Fruit fly (Drosophila melanogaster) whole organism, prepupa: Measurements from ENCODE around the gene CG15923.

Source experiments
- CG10631 ChIP-seq: fragments of 200-800 bp; sonication (Bioruptor generic); optimal IDR thresholded peaks from 2 replicates; lab custom pipeline; 2016; ENCODE audit warnings: missing biosample characterization, missing genetic modification characterization
- CG10669 ChIP-seq: fragments of 200-800 bp; sonication (Bioruptor generic); optimal IDR thresholded peaks from 3 replicates; lab custom pipeline; 2018; ENCODE audit warnings: missing biosample characterization, mild to moderate bottlenecking, missing genetic modification characterization, moderate library complexity
- CG11294 ChIP-seq: fragments of 200-800 bp; sonication (Bioruptor generic); IDR thresholded peaks from 2 replicates; pipeline ENCODE4 v1.3.6; 2022; ENCODE audit warnings: missing biosample characterization, missing genetic modification characterization
- CG15336 ChIP-seq: fragments of 200-800 bp; sonication (Bioruptor generic); IDR thresholded peaks from 2 replicates; pipeline ENCODE4 v1.3.6; 2022; ENCODE audit warnings: missing biosample characterization, missing genetic modification characterization
- CG16779 ChIP-seq: fragments of 200-800 bp; sonication (Bioruptor generic); optimal IDR thresholded peaks from 3 replicates; lab custom pipeline; 2017; ENCODE audit warnings: missing biosample characterization, mild to moderate bottlenecking, missing genetic modification characterization
- CG31627 ChIP-seq: fragments of 200-800 bp; sonication (Bioruptor generic); optimal IDR thresholded peaks from 3 replicates; lab custom pipeline; 2016; ENCODE audit warnings: missing biosample characterization, missing genetic modification characterization
- CG32006 ChIP-seq: fragments of 200-800 bp; sonication (Bioruptor generic); optimal IDR thresholded peaks from 3 replicates; lab custom pipeline; 2017; ENCODE audit warnings: missing biosample characterization, mild to moderate bottlenecking, missing genetic modification characterization
- CG3919 ChIP-seq: fragments of 200-800 bp; sonication (Bioruptor generic); optimal IDR thresholded peaks from 3 replicates; lab custom pipeline; 2016; ENCODE audit warnings: missing biosample characterization, missing genetic modification characterization
- CG4318 ChIP-seq: fragments of 200-800 bp; sonication (Bioruptor generic); optimal IDR thresholded peaks from 3 replicates; lab custom pipeline; 2017; ENCODE audit warnings: missing biosample characterization, mild to moderate bottlenecking, missing genetic modification characterization
- CG6792 ChIP-seq: fragments of 200-800 bp; sonication (Bioruptor generic); optimal IDR thresholded peaks from 3 replicates; lab custom pipeline; 2016; ENCODE audit warnings: missing biosample characterization, missing genetic modification characterization
- CG6808 ChIP-seq: fragments of 200-800 bp; sonication (Bioruptor generic); optimal IDR thresholded peaks from 3 replicates; lab custom pipeline; 2017; ENCODE audit warnings: missing biosample characterization, missing genetic modification characterization, mild to moderate bottlenecking, moderate library complexity, missing genetic modification reagents
- CG6854 ChIP-seq: fragments of 200-800 bp; sonication (Bioruptor generic); optimal IDR thresholded peaks from 2 replicates; lab custom pipeline; 2017; ENCODE audit warnings: missing biosample characterization, mild to moderate bottlenecking, missing genetic modification characterization
- CG8119 ChIP-seq: fragments of 200-800 bp; sonication (Bioruptor generic); IDR thresholded peaks from 3 replicates; pipeline ENCODE4 v1.3.6; 2022; ENCODE audit warnings: missing biosample characterization, missing genetic modification characterization
- CG8319 ChIP-seq: fragments of 200-800 bp; sonication (Bioruptor generic); optimal IDR thresholded peaks from 3 replicates; lab custom pipeline; 2016; ENCODE audit warnings: missing biosample characterization, missing genetic modification characterization
- CG9139 ChIP-seq: fragments of 200-800 bp; sonication (Bioruptor generic); optimal IDR thresholded peaks from 3 replicates; lab custom pipeline; 2017; ENCODE audit warnings: missing biosample characterization, mild to moderate bottlenecking, missing genetic modification characterization
- Eip75B ChIP-seq: fragments of 200-800 bp; sonication (Bioruptor generic); optimal IDR thresholded peaks from 3 replicates; lab custom pipeline; 2016; ENCODE audit warnings: missing biosample characterization, missing genetic modification characterization
- Eip78C ChIP-seq: fragments of 200-800 bp; sonication (Bioruptor generic); peaks from one replicate; lab custom pipeline; 2016; ENCODE audit warnings: missing biosample characterization, missing genetic modification characterization
- Eip93F ChIP-seq: fragments of 200-800 bp; sonication (Bioruptor generic); optimal IDR thresholded peaks from 2 replicates; lab custom pipeline; 2016; ENCODE audit warnings: missing biosample characterization, mild to moderate bottlenecking, missing genetic modification characterization
- Ets21C ChIP-seq: fragments of 200-800 bp; sonication (Bioruptor generic); optimal IDR thresholded peaks from 3 replicates; lab custom pipeline; 2016; ENCODE audit warnings: missing biosample characterization, missing genetic modification characterization
- Ets96B ChIP-seq: fragments of 200-800 bp; optimal IDR thresholded peaks from 2 replicates; lab custom pipeline; 2019; ENCODE audit warnings: missing biosample characterization, mild to moderate bottlenecking, missing genetic modification characterization, moderate library complexity
- Gug ChIP-seq: fragments of 200-800 bp; sonication (Bioruptor generic); IDR thresholded peaks from 2 replicates; pipeline ENCODE4 v1.3.6; 2022; ENCODE audit warnings: missing biosample characterization, missing genetic modification characterization
- Hr38 ChIP-seq: sonication (Bioruptor generic); optimal IDR thresholded peaks from 2 replicates; lab custom pipeline; 2016; ENCODE audit warnings: missing biosample characterization, missing genetic modification characterization
- Hr39 ChIP-seq: fragments of 200-800 bp; sonication (Bioruptor generic); optimal IDR thresholded peaks from 2 replicates; lab custom pipeline; 2016; ENCODE audit warnings: missing biosample characterization, missing genetic modification characterization
- Hr4 ChIP-seq: fragments of 200-800 bp; sonication (Bioruptor generic); optimal IDR thresholded peaks from 3 replicates; lab custom pipeline; 2016; ENCODE audit warnings: missing biosample characterization, missing genetic modification characterization
- Lpt ChIP-seq: fragments of 200-800 bp; sonication (Bioruptor generic); optimal IDR thresholded peaks from 3 replicates; lab custom pipeline; 2016; ENCODE audit warnings: missing biosample characterization, missing genetic modification characterization
- Met ChIP-seq: fragments of 200-800 bp; sonication (Bioruptor generic); optimal IDR thresholded peaks from 3 replicates; lab custom pipeline; 2016; ENCODE audit warnings: missing biosample characterization, missing genetic modification characterization
- OdsH ChIP-seq: fragments of 200-800 bp; sonication (Bioruptor generic); optimal IDR thresholded peaks from 3 replicates; lab custom pipeline; 2016; ENCODE audit warnings: missing biosample characterization, missing genetic modification characterization
- Smox ChIP-seq: fragments of 200-800 bp; sonication (Bioruptor generic); optimal IDR thresholded peaks from 3 replicates; lab custom pipeline; 2016; ENCODE audit warnings: missing biosample characterization, missing genetic modification characterization
- Sox102F ChIP-seq: fragments of 200-800 bp; sonication (Bioruptor generic); optimal IDR thresholded peaks from 2 replicates; lab custom pipeline; 2016; ENCODE audit warnings: missing biosample characterization, mild to moderate bottlenecking, missing genetic modification characterization
- Sox14 ChIP-seq: fragments of 200-800 bp; sonication (Bioruptor generic); optimal IDR thresholded peaks from 3 replicates; lab custom pipeline; 2016; ENCODE audit warnings: missing biosample characterization, missing genetic modification characterization
- acj6 ChIP-seq: fragments of 200-800 bp; sonication (Bioruptor generic); optimal IDR thresholded peaks from 3 replicates; lab custom pipeline; 2016; ENCODE audit warnings: missing biosample characterization, missing genetic modification characterization
- cyc ChIP-seq: fragments of 200-800 bp; sonication (Bioruptor generic); optimal IDR thresholded peaks from 3 replicates; lab custom pipeline; 2016; ENCODE audit warnings: missing biosample characterization, missing genetic modification characterization
- dac ChIP-seq: fragments of 200-800 bp; sonication (Bioruptor generic); optimal IDR thresholded peaks from 2 replicates; lab custom pipeline; 2017; ENCODE audit warnings: missing biosample characterization, mild to moderate bottlenecking, missing genetic modification characterization
- eg ChIP-seq: fragments of 200-800 bp; sonication (Bioruptor generic); IDR thresholded peaks from 3 replicates; pipeline ENCODE4 v1.3.6; 2022; ENCODE audit warnings: missing biosample characterization, missing genetic modification characterization
- esn ChIP-seq: fragments of 200-800 bp; sonication (Bioruptor generic); optimal IDR thresholded peaks from 2 replicates; lab custom pipeline; 2016; ENCODE audit warnings: missing biosample characterization, mild to moderate bottlenecking, missing genetic modification characterization, moderate library complexity
- fd59A ChIP-seq: fragments of 200-800 bp; sonication (Bioruptor generic); optimal IDR thresholded peaks from 2 replicates; lab custom pipeline; 2017; ENCODE audit warnings: missing biosample characterization, mild to moderate bottlenecking, missing genetic modification characterization, missing genetic modification reagents
- fd85E ChIP-seq: fragments of 200-800 bp; sonication (Bioruptor generic); optimal IDR thresholded peaks from 3 replicates; lab custom pipeline; 2016; ENCODE audit warnings: missing biosample characterization, missing genetic modification characterization
- fkh ChIP-seq: fragments of 200-800 bp; sonication (Bioruptor generic); optimal IDR thresholded peaks from 3 replicates; lab custom pipeline; 2017; ENCODE audit warnings: missing biosample characterization, mild to moderate bottlenecking, missing genetic modification characterization, moderate library complexity
- lz ChIP-seq: fragments of 200-800 bp; sonication (Bioruptor generic); optimal IDR thresholded peaks from 3 replicates; lab custom pipeline; 2016; ENCODE audit warnings: missing biosample characterization, missing genetic modification characterization
- net ChIP-seq: fragments of 200-800 bp; sonication (Bioruptor generic); optimal IDR thresholded peaks from 3 replicates; lab custom pipeline; 2016; ENCODE audit warnings: missing biosample characterization, missing genetic modification characterization
- salr ChIP-seq, 2 experiments: fragments of 200-800 bp; sonication (Bioruptor generic); optimal IDR thresholded peaks; 3 replicates each; lab custom pipeline; 2016 to 2018; ENCODE audit warnings: missing biosample characterization in 2 of 2, missing genetic modification characterization in 2 of 2, mild to moderate bottlenecking in 1 of 2
- ss ChIP-seq, 2 experiments: fragments of 200-800 bp; sonication (Bioruptor generic); optimal IDR thresholded peaks; 2 replicates in 1 of 2; 3 replicates in 1 of 2; lab custom pipeline; 2017 to 2018; ENCODE audit warnings: mild to moderate bottlenecking in 2 of 2, missing biosample characterization in 2 of 2, missing genetic modification characterization in 2 of 2, moderate library complexity in 1 of 2
- svp ChIP-seq: fragments of 200-800 bp; sonication (Bioruptor generic); peaks from one replicate; lab custom pipeline; 2016; ENCODE audit warnings: missing biosample characterization, missing genetic modification characterization
- topi ChIP-seq: fragments of 200-800 bp; sonication (Bioruptor generic); optimal IDR thresholded peaks from 3 replicates; lab custom pipeline; 2016; ENCODE audit warnings: missing biosample characterization, missing genetic modification characterization

The CG15923 gene

dm6 chr3R:20573326-20573725 lies 43.4 kb downstream of the CG15923 start:
- TF ChIP-seq esn (no peak), Gug (no peak), lz (GFP tag; lab: Kevin White, UChicago) (no peak), Hr4 (GFP tag; lab: Kevin White, UChicago) (peak; percentile 18), dac (GFP tag; lab: Kevin White, UChicago) (no peak), OdsH (GFP tag; lab: Kevin White, UChicago) (no peak), CG16779 (tag; lab: Kevin White, UChicago) (no peak), Eip93F (GFP tag; lab: Kevin White, UChicago) (no peak), Eip78C (GFP tag; lab: Kevin White, UChicago) (peak; percentile 48), svp (peak; percentile 45), Ets96B (tag; lab: Kevin White, UChicago) (no peak), fd85E (GFP tag; lab: Kevin White, UChicago) (no peak), Lpt (GFP tag; lab: Kevin White, UChicago) (no peak), CG15336 (GFP tag; lab: Robert Waterston, UW) (0 out of 2 replicates have a peak, but pooled peaks have one; percentile 22), Ets21C (GFP tag; lab: Kevin White, UChicago) (no peak), Sox102F (GFP tag; lab: Kevin White, UChicago) (no peak), CG8119 (GFP tag; lab: Robert Waterston, UW) (no peak), fkh (GFP tag; lab: Kevin White, UChicago) (no peak), CG10669 (no peak), CG32006 (GFP tag; lab: Kevin White, UChicago) (peak; percentile 51), Hr38 (GFP tag; lab: Kevin White, UChicago) (no peak)

dm6 chr3R:20567507-20568222 lies 49.0 kb downstream of the CG15923 start:
- TF ChIP-seq salr (GFP tag; optimal IDR thresholded peaks at IDR 0.05; lab: Kevin White, UChicago) (no peak), OdsH (GFP tag; lab: Kevin White, UChicago) (no peak), acj6 (GFP tag; lab: Kevin White, UChicago) (no peak), lz (GFP tag; lab: Kevin White, UChicago) (no peak), esn (no peak), Smox (GFP tag; lab: Kevin White, UChicago) (no peak), fkh (GFP tag; lab: Kevin White, UChicago) (no peak), CG8319 (GFP tag; lab: Kevin White, UChicago) (peak; percentile 73), CG9139 (no peak), CG6808 (GFP tag; lab: Kevin White, UChicago) (peak; percentile 4), CG16779 (tag; lab: Kevin White, UChicago) (no peak), CG10669 (no peak), net (GFP tag; lab: Kevin White, UChicago) (no peak), eg (GFP tag; lab: Robert Waterston, UW) (no peak)
- TF ChIP-seq, all 60 proteins: peak for 2

- TF ChIP-seq CG4318 (GFP tag; lab: Kevin White, UChicago), result no peak
- TF ChIP-seq ss (GFP tag; optimal IDR thresholded peaks at IDR 0.05; lab: Kevin White, UChicago), result peak; percentile 49 to 51
- no peak for TF ChIP-seq topi (GFP tag; lab: Kevin White, UChicago)
- TF ChIP-seq esn, result no peak
- peak; percentile 73 for TF ChIP-seq Eip78C (GFP tag; lab: Kevin White, UChicago)
- TF ChIP-seq lz (GFP tag; lab: Kevin White, UChicago), result no peak
- no peak for TF ChIP-seq dac (GFP tag; lab: Kevin White, UChicago)
- TF ChIP-seq svp, result peak; percentile 89
- no peak for TF ChIP-seq CG3919 (GFP tag; lab: Kevin White, UChicago)
- no peak for TF ChIP-seq fd59A (GFP tag; lab: Kevin White, UChicago)
- TF ChIP-seq Ets21C (GFP tag; lab: Kevin White, UChicago), result no peak
- TF ChIP-seq Sox102F (GFP tag; lab: Kevin White, UChicago), result peak; percentile 37
- no peak for TF ChIP-seq Hr39
- peak; percentile 81 for TF ChIP-seq CG6854 (GFP tag; lab: Kevin White, UChicago)
- TF ChIP-seq acj6 (GFP tag; lab: Kevin White, UChicago), result no peak
- no peak for TF ChIP-seq Smox (GFP tag; lab: Kevin White, UChicago)
- no peak for TF ChIP-seq CG11294 (GFP tag; lab: Robert Waterston, UW)
- TF ChIP-seq CG31627, result no peak
- no peak for TF ChIP-seq Hr4 (GFP tag; lab: Kevin White, UChicago)
- TF ChIP-seq cyc (GFP tag; lab: Kevin White, UChicago), result no peak
- TF ChIP-seq Sox14 (GFP tag; lab: Kevin White, UChicago), result peak; percentile 2
- TF ChIP-seq eg (GFP tag; lab: Robert Waterston, UW), result no peak; the same call in 2 of the 3 replicates
- no peak for TF ChIP-seq CG6808 (GFP tag; lab: Kevin White, UChicago)
- no peak for TF ChIP-seq Ets96B (tag; lab: Kevin White, UChicago)
- TF ChIP-seq Met (GFP tag; lab: Kevin White, UChicago), result no peak
- no peak for TF ChIP-seq fd85E (GFP tag; lab: Kevin White, UChicago)
- no peak for TF ChIP-seq CG15336 (GFP tag; lab: Robert Waterston, UW)
- no peak for TF ChIP-seq CG10631 (GFP tag; lab: Kevin White, UChicago)
- TF ChIP-seq Eip75B (GFP tag; lab: Kevin White, UChicago), result peak; percentile 39
- TF ChIP-seq CG6792 (GFP tag; lab: Kevin White, UChicago), result no peak
- TF ChIP-seq CG9139, result peak; percentile 54
- TF ChIP-seq CG8319 (GFP tag; lab: Kevin White, UChicago), result no peak
These were observed 51.2 kb downstream of the CG15923 start for dm6 chr3R:20565546-20565948.
